Worm (Caenorhabditis elegans) whole organism, L2 larva: Measurements from ENCODE around the gene C34E10.9.

ENCODE experiments used
- C34F6.9 ChIP-seq: fragments of 150-350 bp; optimal IDR thresholded peaks from 2 replicates; lab custom pipeline; 2014; ENCODE audit warnings: missing biosample characterization, missing genetic modification characterization
- F13H6.1 ChIP-seq: sonication (generic microtip); optimal IDR thresholded peaks from 2 replicates; lab custom pipeline; 2016; ENCODE audit warnings: missing genetic modification characterization, missing compliant biosample characterization
- R02D3.7 ChIP-seq: fragments of 150-350 bp; optimal IDR thresholded peaks from 2 replicates; lab custom pipeline; 2014; ENCODE audit warnings: missing biosample characterization, missing genetic modification characterization
- alr-1 ChIP-seq: fragments of 150-350 bp; optimal IDR thresholded peaks from 2 replicates; lab custom pipeline; 2014; ENCODE audit warnings: missing biosample characterization, missing genetic modification characterization
- aly-2 ChIP-seq: fragments of 150-350 bp; optimal IDR thresholded peaks from 2 replicates; lab custom pipeline; 2014; ENCODE audit warnings: missing biosample characterization, missing genetic modification characterization
- ama-1 ChIP-seq: fragments of 150-350 bp; optimal IDR thresholded peaks from 2 replicates; lab custom pipeline; 2018; ENCODE audit warnings: inconsistent platforms
- crh-2 ChIP-seq: sonication (generic microtip); optimal IDR thresholded peaks from 2 replicates; lab custom pipeline; 2017; ENCODE audit warnings: missing biosample characterization, missing genetic modification characterization
- egl-27 ChIP-seq: sonication (generic microtip); optimal IDR thresholded peaks from 3 replicates; lab custom pipeline; 2017; ENCODE audit warnings: missing biosample characterization, missing genetic modification reagents, missing genetic modification characterization
- fos-1 ChIP-seq: fragments of 150-350 bp; optimal IDR thresholded peaks from 2 replicates; lab custom pipeline; 2014; ENCODE audit warnings: missing biosample characterization, missing genetic modification characterization
- gmeb-1 ChIP-seq: fragments of 150-350 bp; optimal IDR thresholded peaks from 2 replicates; lab custom pipeline; 2014; ENCODE audit warnings: missing biosample characterization, missing genetic modification characterization
- lin-11 ChIP-seq: fragments of 150-350 bp; sonication (generic microtip); optimal IDR thresholded peaks from 2 replicates; lab custom pipeline; 2014; ENCODE audit warnings: missing biosample characterization, missing genetic modification characterization, inconsistent platforms, mixed read lengths
- lin-13 ChIP-seq: fragments of 150-350 bp; optimal IDR thresholded peaks from 2 replicates; lab custom pipeline; 2014; ENCODE audit warnings: missing biosample characterization, missing genetic modification reagents, missing genetic modification characterization
- lin-39 ChIP-seq: fragments of 150-350 bp; optimal IDR thresholded peaks from 2 replicates; lab custom pipeline; 2014; ENCODE audit warnings: missing biosample characterization, missing genetic modification reagents, missing genetic modification characterization
- lsy-2 ChIP-seq, 2 experiments: fragments of 150-350 bp in 1 of 2; sonication (generic microtip) in 1 of 2; optimal IDR thresholded peaks; 2 replicates each; lab custom pipeline; 2014 to 2017; ENCODE audit warnings: missing biosample characterization in 2 of 2, missing genetic modification characterization in 2 of 2
- mab-5 ChIP-seq: fragments of 150-350 bp; optimal IDR thresholded peaks from 2 replicates; lab custom pipeline; 2014; ENCODE audit warnings: missing biosample characterization, missing genetic modification characterization
- nhr-11 ChIP-seq: fragments of 150-350 bp; optimal IDR thresholded peaks from 2 replicates; lab custom pipeline; 2014; ENCODE audit warnings: missing biosample characterization, missing genetic modification characterization
- nhr-12 ChIP-seq: fragments of 150-350 bp; optimal IDR thresholded peaks from 2 replicates; lab custom pipeline; 2014; ENCODE audit warnings: missing biosample characterization, missing genetic modification characterization
- nhr-129 ChIP-seq: fragments of 150-350 bp; optimal IDR thresholded peaks from 2 replicates; lab custom pipeline; 2014; ENCODE audit warnings: missing biosample characterization, missing genetic modification characterization
- nhr-21 ChIP-seq: fragments of 150-350 bp; optimal IDR thresholded peaks from 2 replicates; lab custom pipeline; 2014; ENCODE audit warnings: missing biosample characterization, missing genetic modification characterization
- nhr-23 ChIP-seq: fragments of 150-350 bp; optimal IDR thresholded peaks from 2 replicates; lab custom pipeline; 2014; ENCODE audit warnings: missing biosample characterization, missing genetic modification reagents, missing genetic modification characterization
- nhr-237 ChIP-seq: fragments of 150-350 bp; optimal IDR thresholded peaks from 2 replicates; lab custom pipeline; 2014; ENCODE audit warnings: missing biosample characterization, missing genetic modification characterization
- nhr-25 ChIP-seq: fragments of 150-350 bp; sonication (generic microtip); optimal IDR thresholded peaks from 3 replicates; lab custom pipeline; 2014; ENCODE audit warnings: missing biosample characterization, missing genetic modification characterization
- nhr-77 ChIP-seq: fragments of 150-350 bp; optimal IDR thresholded peaks from 2 replicates; lab custom pipeline; 2014; ENCODE audit warnings: missing biosample characterization, missing genetic modification characterization
- sem-4 ChIP-seq: fragments of 150-350 bp; optimal IDR thresholded peaks from 2 replicates; lab custom pipeline; 2014; ENCODE audit warnings: missing biosample characterization, missing genetic modification reagents, missing genetic modification characterization
- skn-1 ChIP-seq: sonication (generic microtip); optimal IDR thresholded peaks from 2 replicates; lab custom pipeline; 2017; ENCODE audit warnings: missing biosample characterization, missing genetic modification characterization
- sma-3 ChIP-seq: sonication (generic microtip); optimal IDR thresholded peaks from 2 replicates; lab custom pipeline; 2016; ENCODE audit warnings: missing genetic modification reagents, missing genetic modification characterization, missing compliant biosample characterization
- sma-9 ChIP-seq, 2 experiments: fragments of 150-350 bp in 1 of 2; sonication (generic microtip) in 1 of 2; optimal IDR thresholded peaks; 2 replicates each; lab custom pipeline; 2014 to 2016; ENCODE audit warnings: missing genetic modification characterization in 2 of 2, mild to moderate bottlenecking in 1 of 2, missing biosample characterization in 1 of 2, missing compliant biosample characterization in 1 of 2, missing genetic modification reagents in 1 of 2, moderate library complexity in 1 of 2
- snpc-4 ChIP-seq: fragments of 150-350 bp; optimal IDR thresholded peaks from 2 replicates; lab custom pipeline; 2014; ENCODE audit warnings: missing biosample characterization, missing genetic modification characterization
- unc-39 ChIP-seq: fragments of 150-350 bp; optimal IDR thresholded peaks from 2 replicates; lab custom pipeline; 2014; ENCODE audit warnings: missing biosample characterization, missing genetic modification characterization
- unc-55 ChIP-seq: fragments of 150-350 bp; sonication (generic microtip); optimal IDR thresholded peaks from 3 replicates; lab custom pipeline; 2014; ENCODE audit warnings: missing biosample characterization, missing genetic modification reagents, missing genetic modification characterization
- ztf-11 ChIP-seq: sonication (generic microtip); optimal IDR thresholded peaks from 2 replicates; lab custom pipeline; 2017; ENCODE audit warnings: missing biosample characterization, missing genetic modification characterization
- ztf-4 ChIP-seq: fragments of 150-350 bp; optimal IDR thresholded peaks from 2 replicates; lab custom pipeline; 2014; ENCODE audit warnings: missing biosample characterization, missing genetic modification characterization

C34E10.9 gene

DNA sequence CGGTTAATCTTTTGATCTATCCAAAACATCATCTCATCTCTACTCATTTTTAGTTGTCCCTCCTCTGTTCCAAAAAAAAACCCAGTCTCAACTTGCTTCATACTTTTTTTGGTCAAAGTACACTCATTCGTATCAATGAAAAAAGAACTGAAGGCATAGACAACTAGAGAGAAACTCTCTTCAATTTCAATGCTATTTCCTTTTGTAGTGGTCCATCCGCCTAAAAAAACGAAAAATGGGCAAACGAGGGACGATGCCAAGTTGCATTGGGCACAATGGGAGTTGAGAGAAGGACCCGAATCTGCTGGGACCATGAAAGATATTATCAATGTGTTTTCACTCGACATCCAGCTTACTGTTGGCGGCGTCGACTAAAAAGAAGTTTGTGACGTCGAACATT lies 17.0 kb upstream of the C34E10.9 start:
- no peak for TF ChIP-seq nhr-237 (tag; lab: Kevin White, UChicago)
- no peak for TF ChIP-seq sma-3 (GFP tag; lab: Kevin White, UChicago)
- TF ChIP-seq fos-1, result no peak
- no peak for TF ChIP-seq R02D3.7 (tag; lab: Kevin White, UChicago)
- TF ChIP-seq lsy-2 (tag; optimal IDR thresholded peaks at IDR 0.05; lab: Kevin White, UChicago), result peak in 1 of 2 experiments; percentile 46
- no peak for TF ChIP-seq lin-11 (tag; lab: Kevin White, UChicago)
- peak; percentile 31 for TF ChIP-seq C34F6.9 (tag; lab: Kevin White, UChicago)
- peak; percentile 43 for TF ChIP-seq nhr-129
- no peak for TF ChIP-seq nhr-21 (tag; lab: Kevin White, UChicago)
- peak; percentile 14 for TF ChIP-seq unc-55 (GFP tag; lab: Kevin White, UChicago)
- no peak for TF ChIP-seq sem-4 (tag; lab: Kevin White, UChicago)
- TF ChIP-seq mab-5 (tag; lab: Kevin White, UChicago), result no peak
- TF ChIP-seq nhr-11 (tag; lab: Kevin White, UChicago), result no peak
- TF ChIP-seq egl-27 (tag; lab: Kevin White, UChicago), result peak; percentile 34
- peak; percentile 14 for TF ChIP-seq sma-9 (GFP tag; optimal IDR thresholded peaks at IDR 0.05; lab: Kevin White, UChicago)
- TF ChIP-seq sma-9 (tag; optimal IDR thresholded peaks at IDR 0.05; lab: Kevin White, UChicago), result no peak
- peak; percentile 17 for TF ChIP-seq crh-2 (tag; lab: Kevin White, UChicago)
- TF ChIP-seq nhr-77 (tag; lab: Kevin White, UChicago), result no peak
- no peak for TF ChIP-seq aly-2

DNA sequence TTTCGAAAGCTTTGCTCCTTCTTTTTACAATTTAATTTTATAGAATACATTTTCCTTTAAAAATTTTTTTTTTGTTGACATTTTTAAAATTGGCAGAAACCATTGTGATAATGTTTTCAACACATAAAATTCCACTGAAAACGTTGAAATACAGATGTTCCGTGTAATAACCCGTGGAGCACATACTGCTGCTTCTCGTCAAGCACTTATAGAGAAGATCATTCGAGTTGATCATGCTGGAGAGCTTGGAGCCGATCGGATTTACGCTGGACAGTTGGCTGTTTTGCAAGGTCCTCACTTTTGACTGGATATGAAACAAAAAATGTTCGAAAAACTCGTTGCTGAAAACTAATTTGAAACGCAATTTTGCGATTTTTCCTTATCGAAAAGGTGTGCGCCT lies 14.5 kb upstream of the C34E10.9 start, which contains the start of gene clk-1:
clk-1 (plus strand) TSS at position 155 of the 400 bp plus-strand sequence.
- TF ChIP-seq crh-2 (tag; lab: Kevin White, UChicago) (no peak), nhr-237 (tag; lab: Kevin White, UChicago) (no peak), nhr-23 (tag; lab: Kevin White, UChicago) (no peak), mab-5 (tag; lab: Kevin White, UChicago) (no peak), unc-55 (GFP tag; lab: Kevin White, UChicago) (no peak), nhr-12 (tag; lab: Kevin White, UChicago) (no peak), lin-11 (tag; lab: Kevin White, UChicago) (no peak), nhr-11 (tag; lab: Kevin White, UChicago) (no peak), sma-9 (GFP tag; optimal IDR thresholded peaks at IDR 0.05; lab: Kevin White, UChicago) (no peak), sma-9 (tag; optimal IDR thresholded peaks at IDR 0.05; lab: Kevin White, UChicago) (no peak), lin-13 (GFP tag; lab: Kevin White, UChicago) (no peak), nhr-77 (tag; lab: Kevin White, UChicago) (no peak), snpc-4 (tag; lab: Kevin White, UChicago) (no peak), lsy-2 (tag; optimal IDR thresholded peaks at IDR 0.05; lab: Kevin White, UChicago) (no peak), ztf-11 (no peak)

DNA sequence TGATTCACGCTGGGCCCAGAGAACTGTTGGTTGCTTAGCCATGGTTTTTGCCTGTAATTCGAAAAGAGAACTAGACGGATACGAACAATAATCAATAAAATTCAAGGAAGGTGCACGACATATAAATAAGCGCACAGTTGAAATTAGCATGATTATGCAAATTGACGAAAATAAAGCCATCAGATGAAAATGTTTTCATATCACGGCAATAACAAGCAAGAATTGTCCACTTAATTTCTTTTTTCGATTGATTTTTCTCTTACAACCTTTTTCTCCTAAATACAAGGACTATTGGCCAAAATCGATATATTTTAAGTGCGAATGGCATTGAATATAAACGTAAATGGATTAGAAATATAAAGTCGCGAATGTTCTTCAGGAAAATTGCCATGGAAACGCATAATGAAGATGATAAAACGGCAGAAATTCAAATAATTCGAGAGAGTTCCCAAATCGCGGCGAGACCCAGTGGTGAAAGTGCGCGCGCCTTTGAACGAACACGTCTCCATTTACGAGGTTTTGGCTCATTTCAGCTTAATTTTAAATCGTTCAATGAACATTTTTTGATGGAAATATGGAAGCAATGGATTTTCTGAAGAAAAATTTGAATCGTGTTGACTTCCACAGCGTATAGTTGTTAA lies 11.6 kb upstream of the C34E10.9 start, which contains the start of the genes daf-41 and toc-1:
daf-41 (minus strand) TSS at position 51 of the 641 bp plus-strand sequence.
toc-1 (plus strand) TSS at position 537 of the 641 bp plus-strand sequence.
- TF ChIP-seq egl-27 (tag; lab: Kevin White, UChicago) (no peak), unc-55 (GFP tag; lab: Kevin White, UChicago) (peak; percentile 66), skn-1 (no peak), crh-2 (tag; lab: Kevin White, UChicago) (peak; percentile 55), nhr-25 (tag; lab: Kevin White, UChicago) (peak; percentile 3), sma-3 (GFP tag; lab: Kevin White, UChicago) (no peak), lin-11 (tag; lab: Kevin White, UChicago) (peak; percentile 68), snpc-4 (tag; lab: Kevin White, UChicago) (no peak), ztf-4 (tag; lab: Kevin White, UChicago) (peak; percentile 30), fos-1 (peak; percentile 23), ama-1 (no peak), ztf-11 (no peak), alr-1 (tag; lab: Kevin White, UChicago) (no peak), gmeb-1 (peak; percentile 11), lin-13 (GFP tag; lab: Kevin White, UChicago) (peak; percentile 62), lsy-2 (tag; optimal IDR thresholded peaks at IDR 0.05; lab: Kevin White, UChicago) (peak in 1 of 2 experiments; percentile 73), lin-39 (tag; lab: Kevin White, UChicago) (no peak), unc-39 (tag; lab: Kevin White, UChicago) (no peak), nhr-12 (tag; lab: Kevin White, UChicago) (no peak), C34F6.9 (tag; lab: Kevin White, UChicago) (peak; percentile 82), nhr-77 (tag; lab: Kevin White, UChicago) (no peak), F13H6.1 (tag; lab: Kevin White, UChicago) (peak; percentile 4), nhr-129 (peak; percentile 31), sma-9 (GFP tag; optimal IDR thresholded peaks at IDR 0.05; lab: Kevin White, UChicago) (no peak), sma-9 (tag; optimal IDR thresholded peaks at IDR 0.05; lab: Kevin White, UChicago) (no peak)
- TF ChIP-seq, all 48 proteins: peak for 12
